Worm (Caenorhabditis elegans): ENCODE results near the gene npp-26.
"Not testable (repeated sequence)": the region's sequence is repeated elsewhere in the genome, so short reads cannot be mapped to it uniquely, and the experiment has no call there.

npp-26 gene

DNA sequence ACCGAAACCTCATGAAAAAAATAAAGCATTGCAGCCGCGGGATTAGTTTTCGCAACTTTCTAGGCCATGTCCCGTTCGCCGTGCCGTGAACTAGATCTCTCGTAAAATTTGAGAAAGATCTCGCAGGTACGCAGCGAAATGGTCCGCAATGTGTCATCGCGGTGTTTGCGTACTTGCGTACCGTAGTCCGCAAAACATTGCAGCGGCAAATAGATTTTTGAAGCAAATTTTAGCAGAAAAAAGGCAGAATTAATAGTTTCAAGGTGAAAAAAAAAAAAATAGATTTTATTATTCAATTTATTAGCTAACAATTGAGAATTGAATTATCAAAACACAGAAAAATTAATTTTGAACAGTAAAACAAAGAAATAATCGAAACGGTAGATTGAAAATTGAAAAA is 36.6 kb upstream of the npp-26 start (continued):
- peak; percentile 99 for TF ChIP-seq daf-8 (GFP tag; IDR thresholded peaks at IDR 0.05)
- TF ChIP-seq ZK546.5 (tag; optimal IDR thresholded peaks at IDR 0.05): peak in 1 of 2 experiments; percentile 71
- TF ChIP-seq spr-1 (tag; optimal IDR thresholded peaks at IDR 0.05): peak; percentile 88
- peak; percentile 99 for TF ChIP-seq egl-43 (GFP tag; IDR thresholded peaks at IDR 0.05)
- TF ChIP-seq saeg-2 (GFP tag; IDR thresholded peaks at IDR 0.05): peak; percentile 98
- TF ChIP-seq mxl-2 (GFP tag; conservative IDR thresholded peaks at IDR 0.05): peak; percentile 95
- TF ChIP-seq D1046.2 (GFP tag; IDR thresholded peaks at IDR 0.05): peak; percentile 99
- TF ChIP-seq spr-3 (GFP tag; optimal IDR thresholded peaks at IDR 0.05): peak; percentile 70
- peak; percentile 99 for TF ChIP-seq hmg-1.1 (GFP tag; IDR thresholded peaks at IDR 0.05)
- TF ChIP-seq nhr-28 (tag; optimal IDR thresholded peaks at IDR 0.05): peak; percentile 41
- peak; percentile 34 for TF ChIP-seq ceh-32 (tag; optimal IDR thresholded peaks at IDR 0.05; ENCODE audit: poor library complexity)
- TF ChIP-seq arid-1 (GFP tag; conservative IDR thresholded peaks at IDR 0.05): peak; percentile 96
- peak; percentile 84 for TF ChIP-seq nhr-48 (tag; optimal IDR thresholded peaks at IDR 0.05)
- peak; percentile 99 for TF ChIP-seq Y75B8A.6 (GFP tag; IDR thresholded peaks at IDR 0.05)
- TF ChIP-seq lir-3 (tag; optimal IDR thresholded peaks at IDR 0.05): peak; percentile 60
- peak; percentile 100 for TF ChIP-seq dmd-9 (GFP tag; IDR thresholded peaks at IDR 0.05)
- peak; percentile 72 for TF ChIP-seq nhr-11 (tag; optimal IDR thresholded peaks at IDR 0.05)
- peak; percentile 100 for TF ChIP-seq ceh-20 (GFP tag; IDR thresholded peaks at IDR 0.05)
- peak; percentile 92 for TF ChIP-seq mes-2 (tag; optimal IDR thresholded peaks at IDR 0.05; ENCODE audit: poor library complexity, severe bottlenecking)
- TF ChIP-seq T20F7.1 (GFP tag; optimal IDR thresholded peaks at IDR 0.05): peak; percentile 94
- TF ChIP-seq snpc-1.2 (GFP tag; IDR thresholded peaks at IDR 0.05): peak; percentile 93
- TF ChIP-seq tag-97 (GFP tag; IDR thresholded peaks at IDR 0.05): peak; percentile 98
- TF ChIP-seq pha-4 (GFP tag; IDR thresholded peaks at IDR 0.05): peak; percentile 99
- not testable (repeated sequence) for TF ChIP-seq pha-4, daf-16 (tag; optimal IDR thresholded peaks at IDR 0.05)
- TF ChIP-seq F49E8.2 (tag; optimal IDR thresholded peaks at IDR 0.05; ENCODE audit: borderline replicate concordance): peak; percentile 0
- peak; percentile 100 for TF ChIP-seq lin-38 (GFP tag; IDR thresholded peaks at IDR 0.05)
- peak; percentile 55 for TF ChIP-seq nhr-237 (tag; optimal IDR thresholded peaks at IDR 0.05)
- TF ChIP-seq daf-19 (GFP tag; conservative IDR thresholded peaks at IDR 0.05): peak; percentile 100
- peak; percentile 100 for TF ChIP-seq dmd-6 (GFP tag; IDR thresholded peaks at IDR 0.05)
- peak; percentile 95 for TF ChIP-seq nhr-41 (GFP tag; IDR thresholded peaks at IDR 0.05)
- peak; percentile 98 for TF ChIP-seq rbr-2 (tag; optimal IDR thresholded peaks at IDR 0.05)
- peak; percentile 75 for TF ChIP-seq mxl-3 (GFP tag; optimal IDR thresholded peaks at IDR 0.05)
- peak; percentile 99 for TF ChIP-seq T26A8.4 (GFP tag; IDR thresholded peaks at IDR 0.05)
- TF ChIP-seq hlh-11 (tag; optimal IDR thresholded peaks at IDR 0.05): peak; percentile 92
- peak; percentile 29 for TF ChIP-seq zip-2 (tag; optimal IDR thresholded peaks at IDR 0.05)
- peak; percentile 72; the same call in 1 of the 2 replicates for TF ChIP-seq zip-11 (GFP tag; IDR thresholded peaks at IDR 0.05)
- TF ChIP-seq lin-1 (GFP tag; IDR thresholded peaks at IDR 0.05): peak; percentile 98
- peak; percentile 82; the same call in 1 of the 2 replicates for TF ChIP-seq dmd-8 (GFP tag; IDR thresholded peaks at IDR 0.05)
- TF ChIP-seq dpl-1 (GFP tag; optimal IDR thresholded peaks at IDR 0.05): peak; percentile 68
- peak; percentile 99 for TF ChIP-seq ceh-44 (GFP tag; IDR thresholded peaks at IDR 0.05)
- TF ChIP-seq Y48G9A.11 (GFP tag; IDR thresholded peaks at IDR 0.05): peak; percentile 96
- TF ChIP-seq ZK337.2 (GFP tag; IDR thresholded peaks at IDR 0.05): peak; percentile 100
- peak; percentile 98 for TF ChIP-seq mdt-29 (GFP tag; IDR thresholded peaks at IDR 0.05)
- TF ChIP-seq daf-16 (GFP tag; optimal IDR thresholded peaks at IDR 0.05): peak; percentile 31 to 83
